Worm (Caenorhabditis elegans): Measurements from ENCODE around the gene flp-24.

Gene flp-24

ce11 chrIII:762508-762907, 37.6 kb downstream of the flp-24 start:
- TF ChIP-seq ref-1 (GFP tag; conservative IDR thresholded peaks at IDR 0.05) (no peak), med-1 (GFP tag; optimal IDR thresholded peaks at IDR 0.05; ENCODE audit: insufficient read depth) (no peak), flt-1 (GFP tag; IDR thresholded peaks at IDR 0.05) (no peak), klf-2 (GFP tag; conservative IDR thresholded peaks at IDR 0.05) (no peak), ztf-29 (GFP tag; IDR thresholded peaks at IDR 0.05) (no peak), ztf-23 (GFP tag; IDR thresholded peaks at IDR 0.05) (no peak)

DNA sequence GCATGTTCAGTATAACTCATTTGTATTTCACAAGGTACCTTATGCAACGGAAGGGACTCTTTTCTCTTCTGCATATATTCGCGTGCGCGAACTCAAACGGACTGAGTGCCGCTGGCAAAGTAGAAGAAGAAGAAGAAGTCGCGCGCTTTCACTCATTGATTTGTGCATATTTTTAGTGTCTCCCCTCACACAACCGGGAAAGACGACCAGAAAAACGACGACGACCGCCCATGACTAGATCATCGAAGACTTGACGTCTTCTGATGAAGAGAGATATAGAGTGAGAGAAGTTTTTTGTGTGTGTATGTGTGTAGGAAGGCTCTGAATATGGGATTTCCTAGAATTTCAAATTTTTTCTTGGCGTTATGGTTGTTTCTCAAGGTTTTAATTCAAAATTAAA, 39.5 kb downstream of the flp-24 start:
- no peak for TF ChIP-seq med-1 (GFP tag; optimal IDR thresholded peaks at IDR 0.05; ENCODE audit: insufficient read depth)
- TF ChIP-seq T22C8.4 (GFP tag; IDR thresholded peaks at IDR 0.05), result no peak
- TF ChIP-seq ref-1 (GFP tag; conservative IDR thresholded peaks at IDR 0.05), result no peak
- no peak for TF ChIP-seq tab-1 (GFP tag; IDR thresholded peaks at IDR 0.05)
- no peak for TF ChIP-seq cog-1 (tag; optimal IDR thresholded peaks at IDR 0.05)
- TF ChIP-seq ztf-23 (GFP tag; IDR thresholded peaks at IDR 0.05), result no peak
- TF ChIP-seq flt-1 (GFP tag; IDR thresholded peaks at IDR 0.05), result no peak
- TF ChIP-seq ztf-29 (GFP tag; IDR thresholded peaks at IDR 0.05), result no peak
- TF ChIP-seq klf-2 (GFP tag; conservative IDR thresholded peaks at IDR 0.05), result no peak

DNA sequence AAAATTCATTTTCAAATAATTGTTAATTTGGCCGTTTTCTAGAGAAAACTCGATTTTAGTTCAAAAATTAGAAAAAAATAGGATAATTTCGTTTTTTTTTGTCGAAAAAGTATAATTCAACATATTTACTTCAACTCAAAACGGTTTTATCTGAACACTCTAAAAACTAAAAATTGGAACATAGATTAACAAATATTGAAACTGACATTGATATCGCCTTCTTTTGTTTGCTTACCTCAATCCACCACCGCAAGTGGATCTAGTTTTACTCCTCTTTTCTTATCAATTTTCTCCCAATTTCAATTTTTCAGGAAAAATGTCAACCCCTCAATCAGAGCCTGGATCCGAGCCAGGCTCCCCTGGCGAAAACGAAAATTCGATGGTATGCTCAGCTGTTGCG, 40.0 kb downstream of the flp-24 start, which contains the start of gene ptl-1:
Gene ptl-1, plus strand, starts transcription at position 301 of the 400 bp plus-strand sequence.
- TF ChIP-seq klf-2 (GFP tag; conservative IDR thresholded peaks at IDR 0.05) (no peak), tab-1 (GFP tag; IDR thresholded peaks at IDR 0.05) (no peak), ztf-23 (GFP tag; IDR thresholded peaks at IDR 0.05) (no peak), T22C8.4 (GFP tag; IDR thresholded peaks at IDR 0.05) (no peak)

- TF ChIP-seq tab-1 (GFP tag; IDR thresholded peaks at IDR 0.05), result no peak
- TF ChIP-seq klf-2 (GFP tag; conservative IDR thresholded peaks at IDR 0.05), result no peak
- TF ChIP-seq T22C8.4 (GFP tag; IDR thresholded peaks at IDR 0.05), result no peak
- no peak for TF ChIP-seq cog-1 (tag; optimal IDR thresholded peaks at IDR 0.05)
- TF ChIP-seq ztf-23 (GFP tag; IDR thresholded peaks at IDR 0.05), result no peak
- TF ChIP-seq ztf-29 (GFP tag; IDR thresholded peaks at IDR 0.05), result no peak
- no peak for TF ChIP-seq flt-1 (GFP tag; IDR thresholded peaks at IDR 0.05)
- no peak for TF ChIP-seq med-1 (GFP tag; optimal IDR thresholded peaks at IDR 0.05; ENCODE audit: insufficient read depth)
- no peak for TF ChIP-seq ref-1 (GFP tag; conservative IDR thresholded peaks at IDR 0.05)
These were observed 43.6 kb downstream of the flp-24 start for ce11 chrIII:768528-768927.

- no peak for TF ChIP-seq T22C8.4 (GFP tag; IDR thresholded peaks at IDR 0.05)
- no peak for TF ChIP-seq ztf-29 (GFP tag; IDR thresholded peaks at IDR 0.05)
- no peak for TF ChIP-seq klf-2 (GFP tag; conservative IDR thresholded peaks at IDR 0.05)
- no peak for TF ChIP-seq flt-1 (GFP tag; IDR thresholded peaks at IDR 0.05)
- no peak for TF ChIP-seq ztf-23 (GFP tag; IDR thresholded peaks at IDR 0.05)
- no peak for TF ChIP-seq tab-1 (GFP tag; IDR thresholded peaks at IDR 0.05)
- TF ChIP-seq ref-1 (GFP tag; conservative IDR thresholded peaks at IDR 0.05), result no peak
- no peak for TF ChIP-seq med-1 (GFP tag; optimal IDR thresholded peaks at IDR 0.05; ENCODE audit: insufficient read depth)
- no peak for TF ChIP-seq cog-1 (tag; optimal IDR thresholded peaks at IDR 0.05)
These were observed 46.0 kb downstream of the flp-24 start, which contains the start of gene tpst-2 for ce11 chrIII:770958-771357. Gene tpst-2 (plus strand): TSS chrIII:771258.

DNA sequence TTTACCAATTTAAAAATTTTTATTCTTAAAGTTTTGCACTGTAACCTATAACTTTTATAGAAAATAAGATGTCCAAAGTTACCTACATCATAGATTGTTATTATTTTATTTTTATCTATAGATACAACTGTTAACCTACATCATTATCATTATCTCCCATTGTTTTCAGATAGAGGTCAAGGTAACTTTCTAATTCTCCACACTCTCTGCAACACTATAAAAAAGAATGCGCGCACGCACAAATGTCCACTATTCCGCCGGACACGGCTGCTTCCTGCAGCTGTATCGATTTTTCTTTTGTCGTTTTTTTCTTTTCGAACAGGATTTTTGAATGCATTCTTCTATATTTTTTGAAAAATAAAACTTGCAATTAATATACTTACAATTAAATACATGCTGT, 47.8 kb downstream of the flp-24 start:
- TF ChIP-seq tab-1 (GFP tag; IDR thresholded peaks at IDR 0.05), result no peak
- no peak for TF ChIP-seq ztf-29 (GFP tag; IDR thresholded peaks at IDR 0.05)
- no peak for TF ChIP-seq flt-1 (GFP tag; IDR thresholded peaks at IDR 0.05)

DNA sequence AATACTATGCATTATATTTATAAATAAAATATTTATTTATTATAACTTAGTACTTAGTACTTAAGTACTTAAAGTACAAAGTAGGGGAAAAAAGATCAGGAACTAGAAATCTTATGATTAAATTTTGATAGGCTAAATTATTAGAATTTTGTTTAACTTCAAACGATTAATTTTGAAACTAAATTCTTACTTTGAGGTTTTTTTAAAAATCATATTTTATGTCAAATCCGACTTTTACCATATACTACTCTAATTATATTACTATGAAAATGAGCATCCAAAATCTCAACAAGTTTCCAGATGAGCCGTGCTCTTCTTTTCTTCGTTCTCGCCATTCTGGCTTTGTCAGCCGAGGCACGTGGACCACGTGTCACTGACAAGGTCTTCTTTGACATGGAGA, 48.2 kb downstream of the flp-24 start, which contains the start of gene cyn-6:
Gene cyn-6, plus strand, starts transcription at position 301 of the 400 bp plus-strand sequence.
- TF ChIP-seq klf-2 (GFP tag; conservative IDR thresholded peaks at IDR 0.05) (no peak), ztf-29 (GFP tag; IDR thresholded peaks at IDR 0.05) (no peak), T22C8.4 (GFP tag; IDR thresholded peaks at IDR 0.05) (no peak), ref-1 (GFP tag; conservative IDR thresholded peaks at IDR 0.05) (no peak), ztf-23 (GFP tag; IDR thresholded peaks at IDR 0.05) (no peak), cog-1 (tag; optimal IDR thresholded peaks at IDR 0.05) (no peak), med-1 (GFP tag; optimal IDR thresholded peaks at IDR 0.05; ENCODE audit: insufficient read depth) (no peak), tab-1 (GFP tag; IDR thresholded peaks at IDR 0.05) (no peak), flt-1 (GFP tag; IDR thresholded peaks at IDR 0.05) (no peak)

- TF ChIP-seq med-1 (GFP tag; optimal IDR thresholded peaks at IDR 0.05; ENCODE audit: insufficient read depth) (no peak), cog-1 (tag; optimal IDR thresholded peaks at IDR 0.05) (no peak), klf-2 (GFP tag; conservative IDR thresholded peaks at IDR 0.05) (no peak), ref-1 (GFP tag; conservative IDR thresholded peaks at IDR 0.05) (no peak), flt-1 (GFP tag; IDR thresholded peaks at IDR 0.05) (no peak), ztf-23 (GFP tag; IDR thresholded peaks at IDR 0.05) (no peak), ztf-29 (GFP tag; IDR thresholded peaks at IDR 0.05) (no peak), tab-1 (GFP tag; IDR thresholded peaks at IDR 0.05) (no peak), T22C8.4 (GFP tag; IDR thresholded peaks at IDR 0.05) (no peak)
These were observed 50.5 kb downstream of the flp-24 start for ce11 chrIII:775443-775842.

Data from whole organism, midembryonic.